Worm (Caenorhabditis elegans): Measurements from ENCODE around the gene F54B11.8.
A peak's percentile ranks its signal among the peaks of the same experiment; 100 is the strongest.

Gene F54B11.8

ce11 chrX:13638351-13638958 lies 34.7 kb upstream of the F54B11.8 start (continued):
- TF ChIP-seq lin-35 (GFP tag; optimal IDR thresholded peaks at IDR 0.05), result no peak
- TF ChIP-seq aha-1 (tag; optimal IDR thresholded peaks at IDR 0.05), result no peak
- TF ChIP-seq lin-15B (tag; optimal IDR thresholded peaks at IDR 0.05), result no peak
- TF ChIP-seq xbp-1 (tag; optimal IDR thresholded peaks at IDR 0.05), result no peak
- TF ChIP-seq rnt-1 (tag; optimal IDR thresholded peaks at IDR 0.05), result peak; percentile 83
- TF ChIP-seq lin-39 (tag; optimal IDR thresholded peaks at IDR 0.05), result no peak
- no peak for TF ChIP-seq mab-9 (GFP tag; IDR thresholded peaks at IDR 0.05)
- no peak for TF ChIP-seq alr-1 (tag; optimal IDR thresholded peaks at IDR 0.05; ENCODE audit: borderline replicate concordance)
- no peak for TF ChIP-seq elt-3 (tag; optimal IDR thresholded peaks at IDR 0.05)
- TF ChIP-seq aly-2 (tag; optimal IDR thresholded peaks at IDR 0.05), result no peak
- TF ChIP-seq C16A3.4 (tag; optimal IDR thresholded peaks at IDR 0.05), result no peak
- no peak for TF ChIP-seq efl-1 (optimal IDR thresholded peaks at IDR 0.05)
- no peak for TF ChIP-seq efl-1 (GFP tag; optimal IDR thresholded peaks at IDR 0.05 in 1 of 2)
- no peak for TF ChIP-seq grh-1 (GFP tag; IDR thresholded peaks at IDR 0.05)
- no peak for TF ChIP-seq zag-1 (tag; optimal IDR thresholded peaks at IDR 0.05)
- TF ChIP-seq pag-3 (tag; optimal IDR thresholded peaks at IDR 0.05; ENCODE audit: borderline replicate concordance, insufficient read depth), result no peak
- no peak for TF ChIP-seq unc-98 (GFP tag; IDR thresholded peaks at IDR 0.05)
- TF ChIP-seq vab-15 (tag; optimal IDR thresholded peaks at IDR 0.05), result no peak
- TF ChIP-seq unc-130 (tag; optimal IDR thresholded peaks at IDR 0.05), result peak; percentile 38
- TF ChIP-seq dpl-1 (GFP tag; optimal IDR thresholded peaks at IDR 0.05), result no peak
- TF ChIP-seq lsy-2 (tag; optimal IDR thresholded peaks at IDR 0.05), result peak in 1 of 2 experiments; percentile 21
- TF ChIP-seq ama-1 (optimal IDR thresholded peaks at IDR 0.05), result no peak
- TF ChIP-seq sox-4 (tag; optimal IDR thresholded peaks at IDR 0.05), result no peak
- no peak for TF ChIP-seq nhr-11 (tag; optimal IDR thresholded peaks at IDR 0.05)
- no peak for TF ChIP-seq efl-3 (GFP tag; optimal IDR thresholded peaks at IDR 0.05)
- TF ChIP-seq fkh-4 (tag; optimal IDR thresholded peaks at IDR 0.05; ENCODE audit: borderline replicate concordance), result no peak
- TF ChIP-seq mef-2 (tag; optimal IDR thresholded peaks at IDR 0.05), result no peak
- no peak for TF ChIP-seq ceh-82 (tag; optimal IDR thresholded peaks at IDR 0.05)
- no peak for TF ChIP-seq pqm-1 (tag; optimal IDR thresholded peaks at IDR 0.05)
- no peak for TF ChIP-seq C04F5.9 (tag; optimal IDR thresholded peaks at IDR 0.05)
- no peak for TF ChIP-seq C34B4.2 (tag; optimal IDR thresholded peaks at IDR 0.05)
- TF ChIP-seq sup-37 (GFP tag; optimal IDR thresholded peaks at IDR 0.05), result no peak
- no peak for TF ChIP-seq nhr-84 (tag; optimal IDR thresholded peaks at IDR 0.05)
- no peak for TF ChIP-seq ceh-63 (GFP tag; optimal IDR thresholded peaks at IDR 0.05)
- TF ChIP-seq sptf-1 (tag; optimal IDR thresholded peaks at IDR 0.05), result no peak
- no peak for TF ChIP-seq tbx-2 (tag; optimal IDR thresholded peaks at IDR 0.05)
- TF ChIP-seq elt-2 (tag; optimal IDR thresholded peaks at IDR 0.05), result no peak
- peak; percentile 42 for TF ChIP-seq snu-23 (GFP tag; optimal IDR thresholded peaks at IDR 0.05)
- no peak for TF ChIP-seq hpl-2 (GFP tag; optimal IDR thresholded peaks at IDR 0.05)
- TF ChIP-seq lin-14 (GFP tag; optimal IDR thresholded peaks at IDR 0.05), result peak; percentile 87
- no peak for TF ChIP-seq nhr-28 (tag; optimal IDR thresholded peaks at IDR 0.05)
- TF ChIP-seq pax-3 (tag; optimal IDR thresholded peaks at IDR 0.05), result no peak
- TF ChIP-seq ztf-11 (tag; optimal IDR thresholded peaks at IDR 0.05), result no peak
- TF ChIP-seq nhr-237 (tag; optimal IDR thresholded peaks at IDR 0.05), result no peak
- TF ChIP-seq fkh-8 (tag; optimal IDR thresholded peaks at IDR 0.05), result no peak
- TF ChIP-seq ceh-8 (GFP tag; optimal IDR thresholded peaks at IDR 0.05), result no peak
- no peak for TF ChIP-seq hlh-17 (GFP tag; optimal IDR thresholded peaks at IDR 0.05; ENCODE audit: borderline replicate concordance)
- no peak for TF ChIP-seq ces-1 (GFP tag; optimal IDR thresholded peaks at IDR 0.05)
- no peak for TF ChIP-seq egl-13 (tag; optimal IDR thresholded peaks at IDR 0.05)
- no peak for TF ChIP-seq tlp-1 (tag; optimal IDR thresholded peaks at IDR 0.05)
- no peak for TF ChIP-seq zip-4 (GFP tag; optimal IDR thresholded peaks at IDR 0.05)
- no peak for TF ChIP-seq ceh-88 (GFP tag; IDR thresholded peaks at IDR 0.05)
- TF ChIP-seq mep-1 (tag; optimal IDR thresholded peaks at IDR 0.05), result no peak
